Worm (Caenorhabditis elegans): ENCODE measurements around the gene wago-5.

DNA sequence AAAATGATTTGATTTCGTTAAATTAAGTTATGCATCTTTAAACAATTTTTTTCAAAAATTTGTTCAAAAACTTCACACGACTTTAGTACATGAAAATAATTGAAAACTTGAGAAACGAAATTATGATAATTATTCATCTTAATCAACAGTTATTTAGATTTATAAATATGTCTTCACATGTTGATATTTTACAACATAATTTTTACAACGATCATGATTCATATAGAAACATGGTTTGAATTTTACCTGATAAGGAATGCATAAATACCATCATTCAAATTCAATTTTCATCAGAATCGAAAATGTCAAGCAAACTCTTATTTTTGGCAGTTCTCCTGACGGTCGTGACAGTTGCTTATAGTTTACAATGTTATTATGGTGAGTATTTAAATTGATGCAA, 48.6 kb upstream of the wago-5 start, which contains the start of gene tag-234:
- TF ChIP-seq tab-1 (GFP tag; IDR thresholded peaks at IDR 0.05) (no peak), cog-1 (tag; optimal IDR thresholded peaks at IDR 0.05) (no peak), klf-2 (GFP tag; conservative IDR thresholded peaks at IDR 0.05) (no peak), flt-1 (GFP tag; IDR thresholded peaks at IDR 0.05) (no peak), T22C8.4 (GFP tag; IDR thresholded peaks at IDR 0.05) (no peak), ztf-29 (GFP tag; IDR thresholded peaks at IDR 0.05) (no peak), med-1 (GFP tag; optimal IDR thresholded peaks at IDR 0.05; ENCODE audit: insufficient read depth) (no peak), ztf-23 (GFP tag; IDR thresholded peaks at IDR 0.05) (no peak)
